Worm (Caenorhabditis elegans): ENCODE measurements around the gene pph-1.

- TF ChIP-seq unc-62 (GFP tag; optimal IDR thresholded peaks at IDR 0.05), result no peak
- no peak for TF ChIP-seq fkh-10 (GFP tag; optimal IDR thresholded peaks at IDR 0.05)
- TF ChIP-seq sea-2 (GFP tag; optimal IDR thresholded peaks at IDR 0.05), result no peak
- no peak for TF ChIP-seq hmg-11 (tag; optimal IDR thresholded peaks at IDR 0.05)
- TF ChIP-seq nhr-77 (tag; optimal IDR thresholded peaks at IDR 0.05), result no peak
- TF ChIP-seq ama-1 (optimal IDR thresholded peaks at IDR 0.05), result no peak
Observed at ce11 chrV:10675978-10676377, 26.4 kb upstream of the pph-1 start.

Measured in whole organism, L3 larva.